Worm (Caenorhabditis elegans) whole organism, late embryonic: ENCODE data around the gene srh-287.

Experiments
- F13H6.1 ChIP-seq: sonication (generic microtip); optimal IDR thresholded peaks from 2 replicates; lab custom pipeline; 2016; ENCODE audit warnings: missing genetic modification characterization, missing compliant biosample characterization
- T23F11.4 ChIP-seq: fragments of 200-800 bp; sonication (Bioruptor generic); optimal IDR thresholded peaks from 2 replicates; lab custom pipeline; 2018; ENCODE audit warnings: mild to moderate bottlenecking, missing genetic modification characterization, missing compliant biosample characterization
- Y22D7AL.16 ChIP-seq: sonication (generic microtip); optimal IDR thresholded peaks from 2 replicates; lab custom pipeline; 2016; ENCODE audit warnings: missing genetic modification characterization, missing compliant biosample characterization
- ama-1 ChIP-seq: fragments of 150-350 bp; optimal IDR thresholded peaks from 2 replicates; lab custom pipeline; 2014
- ceh-34 ChIP-seq: sonication (generic microtip); optimal IDR thresholded peaks from 2 replicates; lab custom pipeline; 2016; ENCODE audit warnings: mild to moderate bottlenecking, missing genetic modification characterization, missing compliant biosample characterization
- che-1 ChIP-seq: sonication (generic microtip); optimal IDR thresholded peaks from 2 replicates; lab custom pipeline; 2016; ENCODE audit warnings: mild to moderate bottlenecking, missing genetic modification characterization, missing compliant biosample characterization
- hlh-6 ChIP-seq: sonication (generic microtip); optimal IDR thresholded peaks from 2 replicates; lab custom pipeline; 2016; ENCODE audit warnings: missing genotype, missing genetic modification characterization, missing compliant biosample characterization
- mec-3 ChIP-seq: sonication (generic microtip); optimal IDR thresholded peaks from 2 replicates; lab custom pipeline; 2016; ENCODE audit warnings: borderline replicate concordance, missing genetic modification characterization, missing compliant biosample characterization
- nhr-11 ChIP-seq: fragments of 150-350 bp; optimal IDR thresholded peaks from 2 replicates; lab custom pipeline; 2014; ENCODE audit warnings: missing biosample characterization, missing genetic modification characterization
- odd-2 ChIP-seq: sonication (generic microtip); optimal IDR thresholded peaks from 2 replicates; lab custom pipeline; 2017; ENCODE audit warnings: antibody characterized with exemption, mild to moderate bottlenecking, missing genetic modification characterization, missing compliant biosample characterization
- pax-1 ChIP-seq: fragments of 150-350 bp; optimal IDR thresholded peaks from 2 replicates; lab custom pipeline; 2014; ENCODE audit warnings: missing biosample characterization, missing genetic modification characterization
- ref-2 ChIP-seq: sonication (generic microtip); optimal IDR thresholded peaks from 2 replicates; lab custom pipeline; 2016; ENCODE audit warnings: missing genetic modification characterization, missing compliant biosample characterization
- tbx-2 ChIP-seq: sonication (generic microtip); optimal IDR thresholded peaks from 2 replicates; lab custom pipeline; 2016; ENCODE audit warnings: missing genetic modification characterization, missing compliant biosample characterization
- tbx-7 ChIP-seq: sonication (generic microtip); optimal IDR thresholded peaks from 2 replicates; lab custom pipeline; 2016; ENCODE audit warnings: missing genotype, missing genetic modification characterization, missing compliant biosample characterization
- ttx-3 ChIP-seq: sonication (generic microtip); optimal IDR thresholded peaks from 2 replicates; lab custom pipeline; 2016; ENCODE audit warnings: missing genetic modification reagents, missing genetic modification characterization, missing compliant biosample characterization
- unc-86 ChIP-seq: sonication (generic microtip); optimal IDR thresholded peaks from 2 replicates; lab custom pipeline; 2016; ENCODE audit warnings: missing genetic modification characterization, missing compliant biosample characterization

The srh-287 gene

DNA sequence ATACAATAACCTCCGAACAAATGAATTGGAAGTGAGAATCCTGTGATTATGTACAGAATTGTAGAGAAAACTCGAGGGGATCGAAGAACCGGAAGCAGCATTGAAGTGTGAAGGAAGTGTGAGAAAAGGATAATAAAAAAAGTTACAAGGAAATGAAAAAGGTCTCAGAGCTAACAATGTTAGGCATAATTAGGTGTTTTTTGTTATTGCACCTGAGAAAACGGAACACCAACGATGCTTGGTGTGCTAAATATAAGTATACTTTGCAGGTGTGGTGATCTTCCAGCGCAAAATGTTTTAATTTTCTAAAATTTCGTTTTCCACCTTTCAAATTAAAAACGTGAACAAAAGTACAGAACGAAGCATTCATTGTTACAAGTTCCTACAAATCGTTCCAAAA, 43.5 kb downstream of the srh-287 start, which contains the start of gene srh-286:
Gene srh-286 (minus strand): TSS at position 101 of the 400 bp plus-strand sequence.
- no peak for TF ChIP-seq T23F11.4
- no peak for TF ChIP-seq ttx-3 (tag; lab: Kevin White, UChicago)
- no peak for TF ChIP-seq nhr-11
- no peak for TF ChIP-seq tbx-2 (tag; lab: Kevin White, UChicago)
- no peak for TF ChIP-seq mec-3 (tag; lab: Kevin White, UChicago)
- no peak for TF ChIP-seq hlh-6
- TF ChIP-seq ref-2 = no peak
- TF ChIP-seq ama-1 (lab: Kevin White, UChicago) = no peak
- no peak for TF ChIP-seq Y22D7AL.16 (tag; lab: Kevin White, UChicago)
- TF ChIP-seq unc-86 = no peak
- TF ChIP-seq odd-2 (tag; lab: Kevin White, UChicago) = no peak

DNA sequence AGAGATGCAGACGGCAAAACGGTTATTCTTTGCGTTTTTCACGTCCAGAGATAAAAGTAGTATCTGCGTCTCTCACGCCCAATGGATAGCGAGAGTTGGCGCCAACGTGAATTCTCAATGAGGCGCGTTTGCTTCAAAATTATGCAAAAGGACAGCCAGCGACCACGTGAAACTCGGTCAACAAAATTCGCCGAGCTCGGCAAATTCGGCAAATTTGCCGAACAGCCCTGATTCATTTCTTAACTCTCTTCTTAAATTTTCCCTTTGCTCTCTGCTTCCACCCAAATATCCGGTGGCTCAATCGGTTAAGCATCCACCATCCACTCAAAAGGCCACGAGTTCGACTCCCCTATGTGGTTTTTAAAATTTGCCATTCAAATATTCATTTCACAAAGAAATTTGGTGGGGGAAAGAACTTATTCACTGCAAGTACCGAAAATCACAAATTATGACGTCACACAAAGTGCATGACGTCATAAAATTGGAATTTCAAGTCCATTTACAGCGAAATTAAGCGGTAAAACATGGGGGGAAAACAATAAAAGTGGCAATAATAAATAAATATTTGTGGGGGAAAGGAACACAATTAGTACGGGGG, 44.8 kb downstream of the srh-287 start:
- no peak for TF ChIP-seq che-1 (tag; lab: Kevin White, UChicago)
- TF ChIP-seq ceh-34 (tag; lab: Kevin White, UChicago) = no peak
- TF ChIP-seq F13H6.1 (tag; lab: Kevin White, UChicago) = no peak
- no peak for TF ChIP-seq tbx-7 (tag; lab: Kevin White, UChicago)
- TF ChIP-seq pax-1 (tag; lab: Kevin White, UChicago) = no peak
